Worm (Caenorhabditis elegans): Measurements from ENCODE around the gene F56C3.3.
A peak's percentile ranks its signal among the peaks of the same experiment; 100 is the strongest.

The F56C3.3 gene

ce11 chrX:1322997-1323396 lies 35.2 kb downstream of the F56C3.3 start (continued):
- TF ChIP-seq F33H1.4 (GFP tag; IDR thresholded peaks at IDR 0.05), result no peak
- TF ChIP-seq F49E8.2 (tag; optimal IDR thresholded peaks at IDR 0.05; ENCODE audit: insufficient read depth), result no peak
- TF ChIP-seq attf-6 (GFP tag; IDR thresholded peaks at IDR 0.05), result no peak
- TF ChIP-seq atf-7 (tag; optimal IDR thresholded peaks at IDR 0.05), result peak; percentile 19
- TF ChIP-seq madf-3 (GFP tag; IDR thresholded peaks at IDR 0.05), result 0 out of 2 replicates have a peak, but pooled peaks have one; percentile 25
- no peak for TF ChIP-seq mes-4 (tag; optimal IDR thresholded peaks at IDR 0.05)
- TF ChIP-seq lsy-27 (tag; optimal IDR thresholded peaks at IDR 0.05; ENCODE audit: borderline replicate concordance, insufficient read depth), result no peak
- no peak for TF ChIP-seq ztf-3 (GFP tag; optimal IDR thresholded peaks at IDR 0.05)
- TF ChIP-seq dox-1 (GFP tag; IDR thresholded peaks at IDR 0.05), result peak; percentile 87
- no peak for TF ChIP-seq nhr-90 (tag; optimal IDR thresholded peaks at IDR 0.05)
- TF ChIP-seq madf-10 (tag; optimal IDR thresholded peaks at IDR 0.05), result peak; percentile 22
- no peak for TF ChIP-seq sptf-2 (GFP tag; optimal IDR thresholded peaks at IDR 0.05)
- TF ChIP-seq aptf-3 (GFP tag; IDR thresholded peaks at IDR 0.05), result 0 out of 2 replicates have a peak, but pooled peaks have one; percentile 39
- TF ChIP-seq B0261.1 (tag; optimal IDR thresholded peaks at IDR 0.05), result peak; percentile 12
- TF ChIP-seq ztf-26 (tag; optimal IDR thresholded peaks at IDR 0.05), result peak; percentile 88
- TF ChIP-seq ceh-79 (tag; optimal IDR thresholded peaks at IDR 0.05), result no peak
- no peak for TF ChIP-seq let-526 (GFP tag; IDR thresholded peaks at IDR 0.05)
- TF ChIP-seq dpff-1 (tag; optimal IDR thresholded peaks at IDR 0.05), result no peak
- no peak for TF ChIP-seq F10E7.11 (tag; optimal IDR thresholded peaks at IDR 0.05)
- peak; percentile 95 for TF ChIP-seq lin-40 (tag; optimal IDR thresholded peaks at IDR 0.05)
- no peak for TF ChIP-seq F22D6.2 (tag; optimal IDR thresholded peaks at IDR 0.05)
- no peak for TF ChIP-seq F39B2.1 (GFP tag; IDR thresholded peaks at IDR 0.05)
- TF ChIP-seq hlh-26 (GFP tag; conservative IDR thresholded peaks at IDR 0.05), result no peak
- no peak for TF ChIP-seq F52B5.7 (tag; optimal IDR thresholded peaks at IDR 0.05)
- 0 out of 2 replicates have a peak, but pooled peaks have one; percentile 54 for TF ChIP-seq nfyb-1 (GFP tag; IDR thresholded peaks at IDR 0.05)
- no peak for TF ChIP-seq hrde-1 (tag; optimal IDR thresholded peaks at IDR 0.05; ENCODE audit: borderline replicate concordance)
- TF ChIP-seq rpc-1 (optimal IDR thresholded peaks at IDR 0.05), result no peak
- TF ChIP-seq rpc-1 (tag; optimal IDR thresholded peaks at IDR 0.05), result no peak
- TF ChIP-seq mcd-1 (GFP tag; IDR thresholded peaks at IDR 0.05), result peak; percentile 48
- TF ChIP-seq ztf-25 (GFP tag; IDR thresholded peaks at IDR 0.05), result no peak
- TF ChIP-seq tbx-9 (tag; optimal IDR thresholded peaks at IDR 0.05; ENCODE audit: borderline replicate concordance), result no peak
- no peak for TF ChIP-seq egl-18 (GFP tag; IDR thresholded peaks at IDR 0.05)
- no peak for TF ChIP-seq athp-1 (tag; optimal IDR thresholded peaks at IDR 0.05)
- TF ChIP-seq egl-44 (GFP tag; IDR thresholded peaks at IDR 0.05), result 0 out of 2 replicates have a peak, but pooled peaks have one; percentile 10
- TF ChIP-seq ztf-6 (GFP tag; IDR thresholded peaks at IDR 0.05), result no peak
- no peak for TF ChIP-seq ceh-91 (GFP tag; IDR thresholded peaks at IDR 0.05)
- TF ChIP-seq madf-8 (GFP tag; conservative IDR thresholded peaks at IDR 0.05), result no peak
- TF ChIP-seq attf-5 (GFP tag; optimal IDR thresholded peaks at IDR 0.05), result peak; percentile 16
- TF ChIP-seq mel-28 (tag; optimal IDR thresholded peaks at IDR 0.05; ENCODE audit: borderline replicate concordance), result no peak
- TF ChIP-seq Y67H2A.10 (GFP tag; conservative IDR thresholded peaks at IDR 0.05), result no peak
- TF ChIP-seq bed-2 (GFP tag; IDR thresholded peaks at IDR 0.05), result no peak
- TF ChIP-seq cebp-1 (GFP tag; IDR thresholded peaks at IDR 0.05), result 0 out of 2 replicates have a peak, but pooled peaks have one; percentile 16
- peak; percentile 76 for TF ChIP-seq cebp-1 (tag; optimal IDR thresholded peaks at IDR 0.05)
- TF ChIP-seq sdz-38 (tag; optimal IDR thresholded peaks at IDR 0.05), result no peak
- TF ChIP-seq F37B4.10 (GFP tag; IDR thresholded peaks at IDR 0.05), result no peak
- no peak for TF ChIP-seq attf-3 (GFP tag; conservative IDR thresholded peaks at IDR 0.05)
- TF ChIP-seq C17E4.6 (GFP tag; IDR thresholded peaks at IDR 0.05), result no peak
- TF ChIP-seq K11D2.4 (GFP tag; IDR thresholded peaks at IDR 0.05), result peak; percentile 85
- no peak for TF ChIP-seq Y53G8AR.9 (GFP tag; conservative IDR thresholded peaks at IDR 0.05)
- TF ChIP-seq ceh-100 (GFP tag; IDR thresholded peaks at IDR 0.05), result no peak
